Worm (Caenorhabditis elegans): Measurements from ENCODE around the gene col-187.

ce11 chrX:16116279-16116678, 43.6 kb downstream of the col-187 start:
- no peak for TF ChIP-seq nhr-76 (tag; optimal IDR thresholded peaks at IDR 0.05)
- TF ChIP-seq snpc-4 (tag; optimal IDR thresholded peaks at IDR 0.05) = no peak
- TF ChIP-seq ztf-11 (tag; optimal IDR thresholded peaks at IDR 0.05) = no peak
- no peak for TF ChIP-seq nhr-28 (tag; optimal IDR thresholded peaks at IDR 0.05)
